Fruit fly (Drosophila melanogaster): ENCODE measurements around the gene CG13775.

CG13775 gene

dm6 chr2L:6964022-6964434 lies 7.3 kb upstream of the CG13775 start, which contains the start of the genes sip2 and Coprox (continued):
- TF ChIP-seq cwo (GFP tag; optimal IDR thresholded peaks at IDR 0.05): peak; percentile 17
- TF ChIP-seq Atf3 (GFP tag; optimal IDR thresholded peaks at IDR 0.05): no peak
- TF ChIP-seq CG14860 (GFP tag; IDR thresholded peaks at IDR 0.05; ENCODE audit: partially characterized antibody): no peak
- TF ChIP-seq aop (GFP tag; IDR thresholded peaks at IDR 0.05): no peak
- TF ChIP-seq vnd (GFP tag; IDR thresholded peaks at IDR 0.05; ENCODE audit: partially characterized antibody): no peak
- TF ChIP-seq mam (GFP tag; optimal IDR thresholded peaks at IDR 0.05): peak; percentile 27
- TF ChIP-seq sob (GFP tag; IDR thresholded peaks at IDR 0.05): 0 out of 2 replicates have a peak, but pooled peaks have one; percentile 34
- TF ChIP-seq CG8290 (GFP tag; optimal IDR thresholded peaks at IDR 0.05): peak; percentile 42
- TF ChIP-seq CG8290 (tag; optimal IDR thresholded peaks at IDR 0.05): no peak
- TF ChIP-seq Hmr (GFP tag; optimal IDR thresholded peaks at IDR 0.05): no peak
- TF ChIP-seq CG8359 (GFP tag; optimal IDR thresholded peaks at IDR 0.05; ENCODE audit: borderline replicate concordance): no peak
- no peak for TF ChIP-seq Hr51 (GFP tag; optimal IDR thresholded peaks at IDR 0.05)
- TF ChIP-seq CG15479 (GFP tag; optimal IDR thresholded peaks at IDR 0.05): peak; percentile 1
- no peak; the same call in 2 of the 3 replicates for TF ChIP-seq B-H1 (GFP tag; IDR thresholded peaks at IDR 0.05)
- no peak for TF ChIP-seq pb (GFP tag; optimal IDR thresholded peaks at IDR 0.05)
- TF ChIP-seq corto (GFP tag; optimal IDR thresholded peaks at IDR 0.05): no peak
- TF ChIP-seq nom (GFP tag; optimal IDR thresholded peaks at IDR 0.05): peak; percentile 21
- TF ChIP-seq caup (GFP tag; optimal IDR thresholded peaks at IDR 0.05; ENCODE audit: severe bottlenecking): peak; percentile 50
- TF ChIP-seq Hr39 (optimal IDR thresholded peaks at IDR 0.05): no peak
- no peak for TF ChIP-seq C15 (GFP tag; IDR thresholded peaks at IDR 0.05)
- no peak for TF ChIP-seq ERR (GFP tag; optimal IDR thresholded peaks at IDR 0.05)
- TF ChIP-seq CG10274 (GFP tag; optimal IDR thresholded peaks at IDR 0.05): no peak
- TF ChIP-seq CG6254 (GFP tag; optimal IDR thresholded peaks at IDR 0.05): no peak
- no peak for TF ChIP-seq Dref (GFP tag; IDR thresholded peaks at IDR 0.05)
- TF ChIP-seq CG12104 (GFP tag; optimal IDR thresholded peaks at IDR 0.05): peak; percentile 34
- peak; percentile 30 for TF ChIP-seq kni (GFP tag; optimal IDR thresholded peaks at IDR 0.05)
- peak; percentile 60 for TF ChIP-seq Nf-YB (GFP tag; optimal IDR thresholded peaks at IDR 0.05)
- TF ChIP-seq CG6791 (GFP tag; IDR thresholded peaks at IDR 0.05; ENCODE audit: partially characterized antibody): no peak
- no peak for TF ChIP-seq Jarid2 (GFP tag; optimal IDR thresholded peaks at IDR 0.05)
- TF ChIP-seq CG9817 (tag; optimal IDR thresholded peaks at IDR 0.05): peak; percentile 66
- no peak for TF ChIP-seq CG9609 (GFP tag; optimal IDR thresholded peaks at IDR 0.05)
- TF ChIP-seq CG7556 (GFP tag; optimal IDR thresholded peaks at IDR 0.05): peak; percentile 71
- TF ChIP-seq Max (GFP tag; optimal IDR thresholded peaks at IDR 0.05): no peak
- TF ChIP-seq her (GFP tag; optimal IDR thresholded peaks at IDR 0.05): no peak
- no peak for TF ChIP-seq p53 (GFP tag; optimal IDR thresholded peaks at IDR 0.05)
- no peak for TF ChIP-seq yki (optimal IDR thresholded peaks at IDR 0.05)
- TF ChIP-seq CG7839 (tag; optimal IDR thresholded peaks at IDR 0.05): peak; percentile 78
- peak; percentile 63 for TF ChIP-seq az2 (GFP tag; optimal IDR thresholded peaks at IDR 0.05)
- no peak for TF ChIP-seq CG31388 (GFP tag; optimal IDR thresholded peaks at IDR 0.05)
- peak; percentile 38 for TF ChIP-seq CG4424 (GFP tag; optimal IDR thresholded peaks at IDR 0.05)
- no peak for TF ChIP-seq D (optimal IDR thresholded peaks at IDR 0.05)
- no peak for TF ChIP-seq D (GFP tag; optimal IDR thresholded peaks at IDR 0.05)
- TF ChIP-seq abd-A (tag; optimal IDR thresholded peaks at IDR 0.05): no peak
- no peak for TF ChIP-seq shn (GFP tag; optimal IDR thresholded peaks at IDR 0.05)
- TF ChIP-seq exex (tag; optimal IDR thresholded peaks at IDR 0.05): no peak
- TF ChIP-seq CG1832 (GFP tag; optimal IDR thresholded peaks at IDR 0.05): no peak
- peak; percentile 65; the same call in 1 of the 2 replicates for TF ChIP-seq ssp (GFP tag; IDR thresholded peaks at IDR 0.05)
- no peak for TF ChIP-seq ap (GFP tag; IDR thresholded peaks at IDR 0.05)
- TF ChIP-seq CG15601 (tag; optimal IDR thresholded peaks at IDR 0.05): peak; percentile 78
- peak; percentile 68 for TF ChIP-seq CG10543 (GFP tag; optimal IDR thresholded peaks at IDR 0.05)
- peak; percentile 33 for TF ChIP-seq Lhr (GFP tag; optimal IDR thresholded peaks at IDR 0.05)

All from whole organism, embryonic.